Worm (Caenorhabditis elegans): ENCODE results near the gene F35E12.10.

The F35E12.10 gene

DNA sequence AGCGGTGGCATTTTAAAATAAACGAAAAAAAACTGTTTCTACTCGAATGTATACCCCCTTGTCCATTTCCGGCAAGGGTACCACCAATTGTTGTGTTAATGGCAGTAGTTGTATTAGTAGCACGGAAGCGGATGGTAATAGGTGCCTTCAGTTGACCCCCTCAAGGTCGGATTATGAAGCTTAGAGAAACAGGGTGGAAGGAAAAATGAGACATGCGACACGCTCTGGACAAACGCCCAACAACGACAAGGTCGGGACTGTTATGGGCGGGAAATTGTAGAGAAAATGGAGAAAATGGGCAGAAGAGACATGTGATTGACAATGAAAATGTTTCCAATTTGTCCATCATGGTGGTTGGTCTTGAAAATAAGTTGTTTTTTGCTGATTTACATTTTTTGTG lies 44.6 kb downstream of the F35E12.10 start, which contains the start of gene T01D3.3 (continued):
- no peak for TF ChIP-seq efl-3 (GFP tag; optimal IDR thresholded peaks at IDR 0.05)

All from whole organism, L1 larva.